Worm (Caenorhabditis elegans): Measurements from ENCODE around the gene F35F11.2.

ce11 chrIV:3995384-3995783 lies 44.7 kb upstream of the F35F11.2 start, which contains the start of gene F47C12.7:
- TF ChIP-seq ama-1 (optimal IDR thresholded peaks at IDR 0.05) (no peak), egl-27 (tag; optimal IDR thresholded peaks at IDR 0.05) (no peak), snpc-4 (tag; optimal IDR thresholded peaks at IDR 0.05) (no peak), sptf-1 (tag; optimal IDR thresholded peaks at IDR 0.05) (no peak), lin-15B (tag; optimal IDR thresholded peaks at IDR 0.05) (no peak), mef-2 (tag; optimal IDR thresholded peaks at IDR 0.05) (no peak), ztf-4 (tag; optimal IDR thresholded peaks at IDR 0.05) (no peak), mdl-1 (tag; optimal IDR thresholded peaks at IDR 0.05) (no peak), C34B4.2 (tag; optimal IDR thresholded peaks at IDR 0.05) (no peak)
